Fruit fly (Drosophila melanogaster) whole organism, embryonic: ENCODE measurements around the gene Fer3HCH.

Source experiments
- Adf1 ChIP-seq: fragments of 200-800 bp; sonication (Bioruptor generic); IDR thresholded peaks from 2 replicates; pipeline ENCODE4 v1.3.6; 2022; ENCODE audit warnings: missing biosample characterization, missing genetic modification characterization
- CG10209 ChIP-seq: fragments of 200-800 bp; sonication (Bioruptor generic); optimal IDR thresholded peaks from 3 replicates; lab custom pipeline; 2017; ENCODE audit warnings: missing biosample characterization, mild to moderate bottlenecking, missing genetic modification characterization, missing genetic modification reagents
- CG10274 ChIP-seq: fragments of 200-800 bp; sonication (Bioruptor generic); optimal IDR thresholded peaks from 3 replicates; lab custom pipeline; 2017; ENCODE audit warnings: missing biosample characterization, mild to moderate bottlenecking, missing genetic modification characterization
- CG11504 ChIP-seq: fragments of 200-800 bp; sonication (Bioruptor generic); optimal IDR thresholded peaks from 3 replicates; lab custom pipeline; 2019; ENCODE audit warnings: missing biosample characterization, mild to moderate bottlenecking, missing genetic modification characterization, moderate library complexity
- CG12391 ChIP-seq: fragments of 200-800 bp; sonication (Bioruptor generic); optimal IDR thresholded peaks from 3 replicates; lab custom pipeline; 2018; ENCODE audit warnings: missing biosample characterization, mild to moderate bottlenecking, missing genetic modification characterization, moderate library complexity
- CG12942 ChIP-seq: fragments of 200-800 bp; sonication (Bioruptor generic); optimal IDR thresholded peaks from 3 replicates; lab custom pipeline; 2016; ENCODE audit warnings: missing biosample characterization, missing genetic modification characterization
- CG14441 ChIP-seq: fragments of 200-800 bp; sonication (Bioruptor generic); IDR thresholded peaks from 2 replicates; pipeline ENCODE4 v1.3.6; 2022; ENCODE audit warnings: missing biosample characterization, missing genetic modification characterization
- CG15269 ChIP-seq: fragments of 200-800 bp; sonication (Bioruptor generic); optimal IDR thresholded peaks from 2 replicates; lab custom pipeline; 2018; ENCODE audit warnings: missing biosample characterization, mild to moderate bottlenecking, missing genetic modification characterization, moderate library complexity
- CG1603 ChIP-seq: fragments of 200-800 bp; sonication (Bioruptor generic); optimal IDR thresholded peaks from 2 replicates; lab custom pipeline; 2019; ENCODE audit warnings: missing biosample characterization, mild to moderate bottlenecking, missing genetic modification characterization, moderate library complexity
- CG17612 ChIP-seq: fragments of 200-800 bp; sonication (Bioruptor generic); IDR thresholded peaks from 2 replicates; pipeline ENCODE4 v1.3.6; 2022; ENCODE audit warnings: missing biosample characterization, missing genetic modification characterization
- CG1832 ChIP-seq: fragments of 200-800 bp; sonication (Bioruptor generic); optimal IDR thresholded peaks from 2 replicates; lab custom pipeline; 2017; ENCODE audit warnings: missing biosample characterization, mild to moderate bottlenecking, missing genetic modification characterization, inconsistent platforms
- CG18599 ChIP-seq: fragments of 200-800 bp; sonication (Bioruptor generic); optimal IDR thresholded peaks from 3 replicates; lab custom pipeline; 2017; ENCODE audit warnings: missing biosample characterization, missing genetic modification characterization, mild to moderate bottlenecking, moderate library complexity, missing genetic modification reagents
- CG18619 ChIP-seq: fragments of 200-800 bp; sonication (Bioruptor generic); optimal IDR thresholded peaks from 3 replicates; lab custom pipeline; 2017; ENCODE audit warnings: missing biosample characterization, mild to moderate bottlenecking, missing genetic modification characterization
- CG30020 ChIP-seq: fragments of 200-800 bp; optimal IDR thresholded peaks from 2 replicates; lab custom pipeline; 2019; ENCODE audit warnings: missing biosample characterization, mild to moderate bottlenecking, missing genetic modification characterization, moderate library complexity
- CG30403 ChIP-seq: fragments of 200-800 bp; sonication (Bioruptor generic); optimal IDR thresholded peaks from 3 replicates; lab custom pipeline; 2016; ENCODE audit warnings: missing biosample characterization, missing genetic modification characterization
- CG31365 ChIP-seq: fragments of 200-800 bp; sonication (Bioruptor generic); optimal IDR thresholded peaks from 2 replicates; lab custom pipeline; 2018; ENCODE audit warnings: missing biosample characterization, mild to moderate bottlenecking, missing genetic modification characterization
- CG34422 ChIP-seq: fragments of 200-800 bp; sonication (Bioruptor generic); IDR thresholded peaks from 3 replicates; pipeline ENCODE4 v1.3.6; 2022; ENCODE audit warnings: missing biosample characterization, missing genetic modification characterization
- CG3726 ChIP-seq: fragments of 200-800 bp; sonication (Bioruptor generic); IDR thresholded peaks from 3 replicates; pipeline ENCODE4, ENCODE4 v1.3.6; 2022; ENCODE audit warnings: missing biosample characterization, missing genetic modification characterization
- CG9215 ChIP-seq: fragments of 200-800 bp; sonication (Bioruptor generic); IDR thresholded peaks from 2 replicates; pipeline ENCODE4 v1.3.6; 2022; ENCODE audit warnings: missing biosample characterization, missing genetic modification characterization
- CG9797 ChIP-seq: fragments of 200-800 bp; sonication (Bioruptor generic); optimal IDR thresholded peaks from 3 replicates; lab custom pipeline; 2018; ENCODE audit warnings: missing biosample characterization, mild to moderate bottlenecking, missing genetic modification characterization
- Chrac-16 ChIP-seq: fragments of 200-800 bp; sonication (Bioruptor generic); optimal IDR thresholded peaks from 3 replicates; lab custom pipeline; 2016; ENCODE audit warnings: missing biosample characterization, missing genetic modification characterization
- Ets97D ChIP-seq: fragments of 200-800 bp; sonication (Bioruptor generic); optimal IDR thresholded peaks from 3 replicates; lab custom pipeline; 2016; ENCODE audit warnings: missing biosample characterization, missing genetic modification characterization
- HLH4C ChIP-seq: fragments of 200-800 bp; sonication (Bioruptor generic); IDR thresholded peaks from 3 replicates; pipeline ENCODE4 v1.3.6; 2022; ENCODE audit warnings: missing biosample characterization, missing genetic modification characterization; ENCODE audit not compliant: partially characterized antibody
- HLH54F ChIP-seq: fragments of 200-800 bp; sonication (Bioruptor generic); optimal IDR thresholded peaks from 3 replicates; lab custom pipeline; 2016; ENCODE audit warnings: missing biosample characterization, missing genetic modification characterization
- Hr3 ChIP-seq: fragments of 200-800 bp; sonication (Bioruptor generic); optimal IDR thresholded peaks from 3 replicates; lab custom pipeline; 2016; ENCODE audit warnings: missing biosample characterization, missing genetic modification characterization
- Hr39 ChIP-seq: fragments of >200 bp; optimal IDR thresholded peaks from 2 replicates; lab custom pipeline; 2017
- Hr51 ChIP-seq, 2 experiments: fragments of 200-800 bp; sonication (Bioruptor generic); optimal IDR thresholded peaks; 2 replicates in 1 of 2; 3 replicates in 1 of 2; lab custom pipeline; 2016 to 2018; ENCODE audit warnings: missing biosample characterization in 2 of 2, missing genetic modification characterization in 2 of 2, mild to moderate bottlenecking in 1 of 2, moderate library complexity in 1 of 2
- Kr ChIP-seq: fragments of 200-800 bp; sonication (Bioruptor generic); optimal IDR thresholded peaks from 2 replicates; lab custom pipeline; 2017; ENCODE audit warnings: missing biosample characterization, mild to moderate bottlenecking, missing genetic modification characterization
- Lhr ChIP-seq: fragments of 200-800 bp; sonication (Bioruptor generic); optimal IDR thresholded peaks from 3 replicates; lab custom pipeline; 2017; ENCODE audit warnings: mild to moderate bottlenecking, missing biosample characterization, missing genetic modification reagents, missing genetic modification characterization
- Lim3 ChIP-seq: fragments of 200-800 bp; sonication (Bioruptor generic); IDR thresholded peaks from 2 replicates; pipeline ENCODE4 v1.3.6; 2022; ENCODE audit warnings: missing biosample characterization, missing genetic modification characterization
- Lpt ChIP-seq: fragments of >200 bp; optimal IDR thresholded peaks from 2 replicates; lab custom pipeline; 2018; ENCODE audit warnings: missing biosample characterization, missing genetic modification characterization
- Myb ChIP-seq: fragments of 200-800 bp; sonication (Bioruptor generic); optimal IDR thresholded peaks from 2 replicates; lab custom pipeline; 2016; ENCODE audit warnings: missing biosample characterization, missing genetic modification characterization
- NFAT ChIP-seq: fragments of 200-800 bp; sonication (Bioruptor generic); IDR thresholded peaks from 2 replicates; pipeline ENCODE4 v1.3.6; 2022; ENCODE audit warnings: missing biosample characterization, missing genetic modification characterization
- Nf-YA ChIP-seq: fragments of 200-800 bp; sonication (Bioruptor generic); IDR thresholded peaks from 2 replicates; pipeline ENCODE4 v1.3.6; 2022; ENCODE audit warnings: missing biosample characterization, missing genetic modification characterization
- Nf-YC ChIP-seq: fragments of 200-800 bp; optimal IDR thresholded peaks from 3 replicates; lab custom pipeline; 2019; ENCODE audit warnings: missing biosample characterization, mild to moderate bottlenecking, missing genetic modification characterization, moderate library complexity
- Spps ChIP-seq: fragments of 200-800 bp; sonication (Bioruptor generic); optimal IDR thresholded peaks from 2 replicates; lab custom pipeline; 2018; ENCODE audit warnings: missing biosample characterization, mild to moderate bottlenecking, missing genetic modification characterization
- abd-A ChIP-seq: fragments of 200-800 bp; sonication (Bioruptor generic); optimal IDR thresholded peaks from 3 replicates; lab custom pipeline; 2019; ENCODE audit warnings: missing biosample characterization, mild to moderate bottlenecking, missing genetic modification characterization, moderate library complexity
- bowl ChIP-seq: fragments of 200-800 bp; sonication (Bioruptor generic); IDR thresholded peaks from 2 replicates; pipeline ENCODE4 v1.3.6; 2022; ENCODE audit warnings: missing biosample characterization, missing genetic modification characterization
- eyg ChIP-seq: fragments of 200-800 bp; sonication (Bioruptor generic); optimal IDR thresholded peaks from 3 replicates; lab custom pipeline; 2016; ENCODE audit warnings: missing biosample characterization, missing genetic modification characterization
- fu2 ChIP-seq: fragments of 200-800 bp; sonication (Bioruptor generic); optimal IDR thresholded peaks from 2 replicates; lab custom pipeline; 2016; ENCODE audit warnings: missing biosample characterization, missing genetic modification characterization
- gcm2 ChIP-seq: fragments of 200-800 bp; sonication (Bioruptor generic); optimal IDR thresholded peaks from 2 replicates; lab custom pipeline; 2016; ENCODE audit warnings: missing biosample characterization, missing genetic modification characterization
- hb ChIP-seq: fragments of 200-800 bp; sonication (Bioruptor generic); IDR thresholded peaks from 3 replicates; pipeline ENCODE4 v1.3.6; 2022; ENCODE audit warnings: missing biosample characterization, missing genetic modification characterization; ENCODE audit not compliant: partially characterized antibody
- jumu ChIP-seq: fragments of 200-800 bp; sonication (Bioruptor generic); optimal IDR thresholded peaks from 3 replicates; lab custom pipeline; 2016; ENCODE audit warnings: missing biosample characterization, missing genetic modification characterization
- p53 ChIP-seq: fragments of 200-800 bp; sonication (Bioruptor generic); optimal IDR thresholded peaks from 2 replicates; lab custom pipeline; 2016; ENCODE audit warnings: missing biosample characterization, missing genetic modification characterization
- pnt ChIP-seq: fragments of 200-800 bp; sonication (Bioruptor generic); optimal IDR thresholded peaks from 3 replicates; lab custom pipeline; 2016; ENCODE audit warnings: missing biosample characterization, missing genetic modification characterization
- pum ChIP-seq: fragments of 200-800 bp; sonication (Bioruptor generic); optimal IDR thresholded peaks from 2 replicates; lab custom pipeline; 2016; ENCODE audit warnings: missing biosample characterization, missing genetic modification characterization
- sug ChIP-seq: fragments of 200-800 bp; optimal IDR thresholded peaks from 2 replicates; lab custom pipeline; 2019; ENCODE audit warnings: missing biosample characterization, mild to moderate bottlenecking, missing genetic modification characterization, moderate library complexity
- tup ChIP-seq: fragments of 200-800 bp; sonication (Bioruptor generic); optimal IDR thresholded peaks from 2 replicates; lab custom pipeline; 2016; ENCODE audit warnings: missing biosample characterization, mild to moderate bottlenecking, missing genetic modification characterization, moderate library complexity
- tx ChIP-seq: fragments of 200-800 bp; sonication (Bioruptor generic); optimal IDR thresholded peaks from 2 replicates; lab custom pipeline; 2016; ENCODE audit warnings: missing biosample characterization, missing genetic modification characterization
- vnd ChIP-seq: fragments of 200-800 bp; sonication (Bioruptor generic); IDR thresholded peaks from 3 replicates; pipeline ENCODE4 v1.3.6; 2022; ENCODE audit warnings: missing biosample characterization, missing genetic modification characterization; ENCODE audit not compliant: partially characterized antibody

Fer3HCH gene

dm6 chrX:13127973-13128749 lies 20.2 kb upstream of the Fer3HCH start (continued):
- no peak for TF ChIP-seq Chrac-16 (GFP tag; lab: Kevin White, UChicago)
- TF ChIP-seq CG10274 (GFP tag; lab: Kevin White, UChicago): no peak
- TF ChIP-seq Kr: no peak
- no peak for TF ChIP-seq Spps (tag; lab: Kevin White, UChicago)
- peak; percentile 40 for TF ChIP-seq jumu (GFP tag; lab: Kevin White, UChicago)
- TF ChIP-seq Hr51 (GFP tag; optimal IDR thresholded peaks at IDR 0.05; lab: Kevin White, UChicago): peak in 1 of 2 experiments; percentile 23
- TF ChIP-seq eyg (GFP tag; lab: Kevin White, UChicago): no peak
- peak; percentile 23 for TF ChIP-seq tx
- no peak for TF ChIP-seq CG9797
- TF ChIP-seq Nf-YA (GFP tag; lab: Robert Waterston, UW): no peak
- peak; percentile 97 for TF ChIP-seq CG31365 (tag; lab: Kevin White, UChicago)
- TF ChIP-seq fu2: no peak
- peak; percentile 9 for TF ChIP-seq Hr3 (GFP tag; lab: Kevin White, UChicago)
- no peak for TF ChIP-seq HLH4C (GFP tag; lab: Robert Waterston, UW)
- no peak for TF ChIP-seq p53
- TF ChIP-seq CG3726 (GFP tag; lab: Robert Waterston, UW): no peak
- no peak for TF ChIP-seq CG17612
- TF ChIP-seq Hr39 (lab: Kevin White, UChicago): no peak
- peak; percentile 39 for TF ChIP-seq CG12391
- TF ChIP-seq vnd (GFP tag; lab: Robert Waterston, UW): no peak
- no peak for TF ChIP-seq CG18619 (GFP tag; lab: Kevin White, UChicago)
- TF ChIP-seq Adf1 (GFP tag; lab: Robert Waterston, UW): no peak
- TF ChIP-seq Ets97D (GFP tag; lab: Kevin White, UChicago): no peak
- TF ChIP-seq CG11504 (tag; lab: Kevin White, UChicago): peak; percentile 23
- TF ChIP-seq hb (GFP tag; lab: Robert Waterston, UW): 0 out of 3 replicates have a peak, but pooled peaks have one; percentile 18
- no peak for TF ChIP-seq Lpt
- TF ChIP-seq Lhr (GFP tag; lab: Kevin White, UChicago): no peak
- no peak for TF ChIP-seq CG30020 (tag; lab: Kevin White, UChicago)
- peak; percentile 50 for TF ChIP-seq pum (GFP tag; lab: Kevin White, UChicago)
- TF ChIP-seq CG30403 (GFP tag; lab: Kevin White, UChicago): peak; percentile 55
- TF ChIP-seq bowl (GFP tag; lab: Robert Waterston, UW): no peak
- no peak for TF ChIP-seq HLH54F (GFP tag; lab: Kevin White, UChicago)
- no peak for TF ChIP-seq Nf-YC (tag; lab: Kevin White, UChicago)
- no peak for TF ChIP-seq sug (tag; lab: Kevin White, UChicago)
- no peak for TF ChIP-seq abd-A (tag; lab: Kevin White, UChicago)
- TF ChIP-seq Lim3 (GFP tag; lab: Robert Waterston, UW): no peak
- TF ChIP-seq CG14441 (GFP tag; lab: Robert Waterston, UW): 0 out of 2 replicates have a peak, but pooled peaks have one; percentile 20
- TF ChIP-seq CG1832 (GFP tag; lab: Kevin White, UChicago): peak; percentile 74
- no peak for TF ChIP-seq CG15269 (tag; lab: Kevin White, UChicago)
- TF ChIP-seq CG34422: 0 out of 3 replicates have a peak, but pooled peaks have one; percentile 39
- TF ChIP-seq CG18599 (GFP tag; lab: Kevin White, UChicago): no peak
- TF ChIP-seq CG9215 (GFP tag; lab: Robert Waterston, UW): no peak
- TF ChIP-seq Myb (GFP tag; lab: Kevin White, UChicago): no peak
- no peak for TF ChIP-seq gcm2 (GFP tag; lab: Kevin White, UChicago)
- TF ChIP-seq pnt: peak; percentile 35
- TF ChIP-seq CG12942 (GFP tag; lab: Kevin White, UChicago): no peak
- TF ChIP-seq NFAT (GFP tag; lab: Robert Waterston, UW): no peak
- TF ChIP-seq CG10209: no peak
- TF ChIP-seq tup: no peak
- TF ChIP-seq CG1603: no peak
